Fruit fly (Drosophila melanogaster) whole organism, embryonic: ENCODE data around the gene CG9550.
A peak's percentile ranks its signal among the peaks of the same experiment; 100 is the strongest.

Experiments
- Aef1 ChIP-seq: fragments of 200-800 bp; sonication (Bioruptor generic); IDR thresholded peaks from 3 replicates; pipeline ENCODE4 v1.3.6; 2022; ENCODE audit warnings: missing biosample characterization, missing genetic modification characterization
- Bdp1 ChIP-seq: fragments of 200-800 bp; sonication (Bioruptor generic); optimal IDR thresholded peaks from 3 replicates; lab custom pipeline; 2016; ENCODE audit warnings: missing biosample characterization, missing genetic modification characterization
- Bgb ChIP-seq: fragments of 200-800 bp; sonication (Bioruptor generic); IDR thresholded peaks from 2 replicates; pipeline ENCODE4 v1.3.6; 2022; ENCODE audit warnings: missing biosample characterization, missing genetic modification characterization; ENCODE audit not compliant: partially characterized antibody
- CG10565 ChIP-seq: fragments of 200-800 bp; sonication (Bioruptor generic); optimal IDR thresholded peaks from 3 replicates; lab custom pipeline; 2016; ENCODE audit warnings: missing biosample characterization, mild to moderate bottlenecking, missing genetic modification characterization
- CG13296 ChIP-seq: fragments of 200-800 bp; sonication (Bioruptor generic); optimal IDR thresholded peaks from 3 replicates; lab custom pipeline; 2018; ENCODE audit warnings: missing biosample characterization, mild to moderate bottlenecking, missing genetic modification characterization
- CG16813 ChIP-seq: fragments of 200-800 bp; sonication (Bioruptor generic); IDR thresholded peaks from 3 replicates; pipeline ENCODE4 v1.3.6; 2022; ENCODE audit warnings: missing biosample characterization, missing genetic modification characterization; ENCODE audit not compliant: partially characterized antibody
- CG16815 ChIP-seq: fragments of 200-800 bp; sonication (Bioruptor generic); optimal IDR thresholded peaks from 3 replicates; lab custom pipeline; 2017; ENCODE audit warnings: missing biosample characterization, mild to moderate bottlenecking, missing genetic modification characterization
- CG2202 ChIP-seq: fragments of 200-800 bp; sonication (Bioruptor generic); optimal IDR thresholded peaks from 2 replicates; lab custom pipeline; 2018; ENCODE audit warnings: missing biosample characterization, mild to moderate bottlenecking, missing genetic modification characterization
- CG30431 ChIP-seq: fragments of 200-800 bp; sonication (Bioruptor generic); optimal IDR thresholded peaks from 2 replicates; lab custom pipeline; 2017; ENCODE audit warnings: missing biosample characterization, missing genetic modification characterization
- CG31365 ChIP-seq: fragments of 200-800 bp; sonication (Bioruptor generic); optimal IDR thresholded peaks from 2 replicates; lab custom pipeline; 2018; ENCODE audit warnings: missing biosample characterization, mild to moderate bottlenecking, missing genetic modification characterization
- CG33213 ChIP-seq: fragments of 200-800 bp; sonication (Bioruptor generic); optimal IDR thresholded peaks from 3 replicates; lab custom pipeline; 2016; ENCODE audit warnings: missing biosample characterization, missing genetic modification characterization
- CG34422 ChIP-seq: fragments of 200-800 bp; sonication (Bioruptor generic); IDR thresholded peaks from 3 replicates; pipeline ENCODE4 v1.3.6; 2022; ENCODE audit warnings: missing biosample characterization, missing genetic modification characterization
- CG6765 ChIP-seq: fragments of 200-800 bp; sonication (Bioruptor generic); optimal IDR thresholded peaks from 3 replicates; lab custom pipeline; 2017; ENCODE audit warnings: missing biosample characterization, mild to moderate bottlenecking, missing genetic modification characterization
- CG6813 ChIP-seq: fragments of 200-800 bp; sonication (Bioruptor generic); optimal IDR thresholded peaks from 2 replicates; lab custom pipeline; 2017; ENCODE audit warnings: missing biosample characterization, missing genetic modification characterization, mild to moderate bottlenecking, moderate library complexity, missing genetic modification reagents
- CG8281 ChIP-seq: fragments of 200-800 bp; sonication (Bioruptor generic); optimal IDR thresholded peaks from 2 replicates; lab custom pipeline; 2018; ENCODE audit warnings: missing biosample characterization, mild to moderate bottlenecking, missing genetic modification characterization, moderate library complexity
- CG8478 ChIP-seq: fragments of >200 bp; optimal IDR thresholded peaks from 2 replicates; lab custom pipeline; 2018
- CG8924 ChIP-seq: fragments of 200-800 bp; optimal IDR thresholded peaks from 3 replicates; lab custom pipeline; 2019; ENCODE audit warnings: missing biosample characterization, mild to moderate bottlenecking, missing genetic modification characterization, moderate library complexity
- Doc3 ChIP-seq: fragments of 200-800 bp; sonication (Bioruptor generic); IDR thresholded peaks from 3 replicates; pipeline ENCODE4 v1.3.6; 2022; ENCODE audit warnings: missing biosample characterization, missing genetic modification characterization; ENCODE audit not compliant: partially characterized antibody
- Dref ChIP-seq: fragments of 200-800 bp; sonication (Bioruptor generic); IDR thresholded peaks from 2 replicates; pipeline ENCODE4 v1.3.6; 2022; ENCODE audit warnings: missing biosample characterization, missing genetic modification characterization
- Drgx ChIP-seq: fragments of 200-800 bp; sonication (Bioruptor generic); IDR thresholded peaks from 2 replicates; pipeline ENCODE4 v1.3.6; 2022; ENCODE audit warnings: missing biosample characterization, missing genetic modification characterization
- Fer1 ChIP-seq: fragments of 200-800 bp; sonication (Bioruptor generic); optimal IDR thresholded peaks from 2 replicates; lab custom pipeline; 2017; ENCODE audit warnings: missing biosample characterization, mild to moderate bottlenecking, missing genetic modification characterization
- Hr39 ChIP-seq: fragments of >200 bp; optimal IDR thresholded peaks from 2 replicates; lab custom pipeline; 2017
- Hr78 ChIP-seq, 2 experiments: fragments of 200-800 bp in 1 of 2; fragments of >200 bp in 1 of 2; sonication (Bioruptor generic) in 1 of 2; optimal IDR thresholded peaks; 2 replicates each; lab custom pipeline; 2017 to 2019; ENCODE audit warnings: missing biosample characterization in 2 of 2, missing genetic modification characterization in 2 of 2, mild to moderate bottlenecking in 1 of 2, moderate library complexity in 1 of 2
- Meics ChIP-seq: fragments of 200-800 bp; sonication (Bioruptor generic); optimal IDR thresholded peaks from 2 replicates; lab custom pipeline; 2017; ENCODE audit warnings: missing biosample characterization, mild to moderate bottlenecking, missing genetic modification characterization
- Rx ChIP-seq: fragments of 200-800 bp; sonication (Bioruptor generic); IDR thresholded peaks from 2 replicates; pipeline ENCODE4 v1.3.6; 2022; ENCODE audit warnings: missing biosample characterization, missing genetic modification characterization
- Scr ChIP-seq: fragments of 200-800 bp; sonication (Bioruptor generic); IDR thresholded peaks from 2 replicates; pipeline ENCODE4 v1.3.6; 2022; ENCODE audit warnings: missing biosample characterization, missing genetic modification characterization; ENCODE audit not compliant: partially characterized antibody
- TFAM ChIP-seq: fragments of 200-800 bp; sonication (Bioruptor generic); optimal IDR thresholded peaks from 2 replicates; lab custom pipeline; 2017; ENCODE audit warnings: missing biosample characterization, missing genetic modification characterization, inconsistent platforms
- Vsx1 ChIP-seq: fragments of 200-800 bp; sonication (Bioruptor generic); optimal IDR thresholded peaks from 2 replicates; lab custom pipeline; 2017; ENCODE audit warnings: missing biosample characterization, mild to moderate bottlenecking, missing genetic modification characterization, missing genetic modification reagents
- ash1 ChIP-seq: fragments of 200-800 bp; sonication (Bioruptor generic); optimal IDR thresholded peaks from 2 replicates; lab custom pipeline; 2018; ENCODE audit warnings: missing biosample characterization, mild to moderate bottlenecking, missing genetic modification characterization
- ato ChIP-seq: fragments of 200-800 bp; sonication (Bioruptor generic); IDR thresholded peaks from 2 replicates; pipeline ENCODE4 v1.3.6; 2022; ENCODE audit warnings: missing biosample characterization, missing genetic modification characterization; ENCODE audit not compliant: partially characterized antibody
- bcd ChIP-seq: fragments of 200-800 bp; sonication (Bioruptor generic); optimal IDR thresholded peaks from 2 replicates; lab custom pipeline; 2017; ENCODE audit warnings: missing biosample characterization, mild to moderate bottlenecking, missing genetic modification characterization
- chinmo ChIP-seq: fragments of 200-800 bp; sonication (Bioruptor generic); IDR thresholded peaks from 4 replicates; pipeline ENCODE4 v1.3.6; 2022; ENCODE audit warnings: missing biosample characterization, missing genetic modification characterization; ENCODE audit not compliant: partially characterized antibody
- dan ChIP-seq: fragments of 200-800 bp; sonication (Bioruptor generic); IDR thresholded peaks from 2 replicates; pipeline ENCODE4 v1.3.6; 2022; ENCODE audit warnings: missing biosample characterization, missing genetic modification characterization
- dati ChIP-seq: fragments of 200-800 bp; sonication (Bioruptor generic); IDR thresholded peaks from 2 replicates; pipeline ENCODE4 v1.3.6; 2022; ENCODE audit warnings: missing biosample characterization, missing genetic modification characterization
- en ChIP-seq: fragments of 200-800 bp; sonication (Bioruptor generic); optimal IDR thresholded peaks from 2 replicates; lab custom pipeline; 2016; ENCODE audit warnings: missing biosample characterization, missing genetic modification characterization
- esg ChIP-seq: fragments of 200-800 bp; sonication (Bioruptor generic); conservative IDR thresholded peaks from 2 replicates; pipeline ENCODE4 v1.3.6; 2022; ENCODE audit warnings: missing biosample characterization, missing genetic modification characterization
- hbn ChIP-seq: fragments of 200-800 bp; sonication (Bioruptor generic); IDR thresholded peaks from 2 replicates; pipeline ENCODE4 v1.3.6; 2022; ENCODE audit warnings: missing biosample characterization, missing genetic modification characterization; ENCODE audit not compliant: partially characterized antibody
- lola ChIP-seq, 3 experiments: fragments of >200 bp in 2 of 3; fragments of 200-800 bp in 1 of 3; sonication (Bioruptor generic) in 1 of 3; optimal IDR thresholded peaks; 2 replicates each; lab custom pipeline; 2017 to 2019; ENCODE audit warnings: missing biosample characterization in 3 of 3, missing genetic modification characterization in 3 of 3, mild to moderate bottlenecking in 1 of 3, moderate library complexity in 1 of 3
- nerfin-2 ChIP-seq: fragments of 200-800 bp; sonication (Bioruptor generic); IDR thresholded peaks from 2 replicates; pipeline ENCODE4 v1.3.6; 2022; ENCODE audit warnings: missing biosample characterization, missing genetic modification characterization; ENCODE audit not compliant: partially characterized antibody
- oc ChIP-seq: fragments of 200-800 bp; sonication (Bioruptor generic); optimal IDR thresholded peaks from 2 replicates; lab custom pipeline; 2018; ENCODE audit warnings: missing biosample characterization, mild to moderate bottlenecking, missing genetic modification characterization, moderate library complexity
- otp ChIP-seq: fragments of 200-800 bp; sonication (Bioruptor generic); IDR thresholded peaks from 3 replicates; pipeline ENCODE4, ENCODE4 v1.3.6; 2022; ENCODE audit warnings: missing biosample characterization, missing genetic modification characterization
- prd ChIP-seq, 3 experiments: fragments of >200 bp in 2 of 3; fragments of 200-800 bp in 1 of 3; sonication (Bioruptor generic) in 1 of 3; optimal IDR thresholded peaks in 2 of 3; IDR thresholded peaks in 1 of 3; 2 replicates in 2 of 3; 3 replicates in 1 of 3; pipeline versions ENCODE4 v1.3.6 to Lab custom; 2017 to 2022; ENCODE audit warnings: missing biosample characterization in 1 of 3, missing genetic modification characterization in 1 of 3
- ranshi ChIP-seq: fragments of 200-800 bp; sonication (Bioruptor generic); IDR thresholded peaks from 2 replicates; pipeline ENCODE4 v1.3.6; 2022; ENCODE audit warnings: missing biosample characterization, missing genetic modification characterization
- salm ChIP-seq: fragments of 200-800 bp; sonication (Bioruptor generic); optimal IDR thresholded peaks from 2 replicates; lab custom pipeline; 2018; ENCODE audit warnings: missing biosample characterization, mild to moderate bottlenecking, missing genetic modification characterization
- sisA ChIP-seq: fragments of 200-800 bp; sonication (Bioruptor generic); IDR thresholded peaks from 2 replicates; pipeline ENCODE4 v1.3.6; 2022; ENCODE audit warnings: missing biosample characterization, missing genetic modification characterization
- tup ChIP-seq: fragments of 200-800 bp; sonication (Bioruptor generic); optimal IDR thresholded peaks from 2 replicates; lab custom pipeline; 2016; ENCODE audit warnings: missing biosample characterization, mild to moderate bottlenecking, missing genetic modification characterization, moderate library complexity
- vnd ChIP-seq: fragments of 200-800 bp; sonication (Bioruptor generic); IDR thresholded peaks from 3 replicates; pipeline ENCODE4 v1.3.6; 2022; ENCODE audit warnings: missing biosample characterization, missing genetic modification characterization; ENCODE audit not compliant: partially characterized antibody
- wek ChIP-seq: fragments of 200-800 bp; sonication (Bioruptor generic); optimal IDR thresholded peaks from 3 replicates; lab custom pipeline; 2018; ENCODE audit warnings: missing biosample characterization, mild to moderate bottlenecking, missing genetic modification characterization, moderate library complexity

CG9550 gene

dm6 chr2L:6479226-6479906 is 17.5 kb upstream of the CG9550 start (continued):
- TF ChIP-seq CG6765 (GFP tag; lab: Kevin White, UChicago) = peak; percentile 61
- TF ChIP-seq ash1 (GFP tag; lab: Kevin White, UChicago) = peak; percentile 39
- TF ChIP-seq Dref (GFP tag; lab: Robert Waterston, UW) = no peak
- TF ChIP-seq Meics (GFP tag; lab: Kevin White, UChicago) = peak; percentile 55
- TF ChIP-seq Vsx1 (GFP tag; lab: Kevin White, UChicago) = peak; percentile 24
- no peak for TF ChIP-seq Bdp1
- no peak for TF ChIP-seq CG2202 (tag; lab: Kevin White, UChicago)
- TF ChIP-seq ranshi (GFP tag; lab: Robert Waterston, UW) = peak; percentile 10; the same call in 1 of the 2 replicates
- TF ChIP-seq CG6813 (GFP tag; lab: Kevin White, UChicago) = peak; percentile 69
- TF ChIP-seq CG8924 (tag; lab: Kevin White, UChicago) = peak; percentile 97
- no peak for TF ChIP-seq Doc3 (GFP tag; lab: Robert Waterston, UW)
- TF ChIP-seq Rx (GFP tag; lab: Robert Waterston, UW) = no peak
- no peak for TF ChIP-seq lola (GFP tag; optimal IDR thresholded peaks at IDR 0.05; lab: Kevin White, UChicago)
- TF ChIP-seq esg (GFP tag; lab: Robert Waterston, UW) = no peak
- no peak for TF ChIP-seq prd (optimal IDR thresholded peaks at IDR 0.05; lab: Kevin White, UChicago)
- TF ChIP-seq prd (GFP tag; IDR thresholded peaks at IDR 0.05; lab: Robert Waterston, UW) = no peak
- TF ChIP-seq otp (GFP tag; lab: Robert Waterston, UW) = no peak
- peak; percentile 68; the same call in 1 of the 4 replicates for TF ChIP-seq chinmo (GFP tag; lab: Robert Waterston, UW)
- peak; percentile 62 for TF ChIP-seq CG31365 (tag; lab: Kevin White, UChicago)
- TF ChIP-seq en (GFP tag; lab: Kevin White, UChicago) = no peak
- TF ChIP-seq hbn (GFP tag; lab: Robert Waterston, UW) = no peak
- TF ChIP-seq CG30431 = no peak
- TF ChIP-seq Aef1 (GFP tag; lab: Robert Waterston, UW) = no peak
- no peak for TF ChIP-seq CG33213 (GFP tag; lab: Kevin White, UChicago)
- no peak for TF ChIP-seq bcd (GFP tag; lab: Kevin White, UChicago)
- no peak for TF ChIP-seq CG16813 (GFP tag; lab: Robert Waterston, UW)
- TF ChIP-seq CG8281 (tag; lab: Kevin White, UChicago) = no peak
- TF ChIP-seq dati (GFP tag; lab: Robert Waterston, UW) = no peak
- TF ChIP-seq Drgx (GFP tag; lab: Robert Waterston, UW) = no peak
- no peak for TF ChIP-seq tup
- TF ChIP-seq Hr39 (lab: Kevin White, UChicago) = no peak
- no peak for TF ChIP-seq oc (tag; lab: Kevin White, UChicago)
- TF ChIP-seq CG10565 (GFP tag; lab: Kevin White, UChicago) = no peak
- TF ChIP-seq CG34422 (GFP tag; lab: Robert Waterston, UW) = peak; percentile 14; the same call in 1 of the 3 replicates
- TF ChIP-seq CG13296 (GFP tag; lab: Kevin White, UChicago) = peak; percentile 83
- TF ChIP-seq salm = no peak
- TF ChIP-seq CG16815 (GFP tag; lab: Kevin White, UChicago) = no peak
- TF ChIP-seq Hr78 (GFP tag; optimal IDR thresholded peaks at IDR 0.05; lab: Kevin White, UChicago) = peak in 1 of 2 experiments; percentile 4
- no peak for TF ChIP-seq CG8478
- TF ChIP-seq sisA (GFP tag; lab: Robert Waterston, UW) = no peak
- no peak for TF ChIP-seq vnd
- TF ChIP-seq dan (GFP tag; lab: Robert Waterston, UW) = no peak
- no peak for TF ChIP-seq TFAM
- peak; percentile 85 for TF ChIP-seq Fer1
- no peak for TF ChIP-seq Scr (GFP tag; lab: Robert Waterston, UW)
- peak; percentile 72 for TF ChIP-seq wek (GFP tag; lab: Kevin White, UChicago)
- TF ChIP-seq nerfin-2 (GFP tag; lab: Robert Waterston, UW) = no peak
- TF ChIP-seq Bgb (GFP tag; lab: Robert Waterston, UW) = no peak; the same call in 1 of the 2 replicates
- TF ChIP-seq ato (GFP tag; lab: Robert Waterston, UW) = no peak
